Fruit fly (Drosophila melanogaster) S2 (cell line): Measurements from ENCODE around the gene Qtzl.

ENCODE experiments used
- CG8478 ChIP-seq: fragments of >200 bp; optimal IDR thresholded peaks from 2 replicates; lab custom pipeline; 2018
- CTCF ChIP-seq, 2 experiments: fragments of >200 bp; optimal IDR thresholded peaks; 2 replicates each; lab custom pipeline; 2018

DNA sequence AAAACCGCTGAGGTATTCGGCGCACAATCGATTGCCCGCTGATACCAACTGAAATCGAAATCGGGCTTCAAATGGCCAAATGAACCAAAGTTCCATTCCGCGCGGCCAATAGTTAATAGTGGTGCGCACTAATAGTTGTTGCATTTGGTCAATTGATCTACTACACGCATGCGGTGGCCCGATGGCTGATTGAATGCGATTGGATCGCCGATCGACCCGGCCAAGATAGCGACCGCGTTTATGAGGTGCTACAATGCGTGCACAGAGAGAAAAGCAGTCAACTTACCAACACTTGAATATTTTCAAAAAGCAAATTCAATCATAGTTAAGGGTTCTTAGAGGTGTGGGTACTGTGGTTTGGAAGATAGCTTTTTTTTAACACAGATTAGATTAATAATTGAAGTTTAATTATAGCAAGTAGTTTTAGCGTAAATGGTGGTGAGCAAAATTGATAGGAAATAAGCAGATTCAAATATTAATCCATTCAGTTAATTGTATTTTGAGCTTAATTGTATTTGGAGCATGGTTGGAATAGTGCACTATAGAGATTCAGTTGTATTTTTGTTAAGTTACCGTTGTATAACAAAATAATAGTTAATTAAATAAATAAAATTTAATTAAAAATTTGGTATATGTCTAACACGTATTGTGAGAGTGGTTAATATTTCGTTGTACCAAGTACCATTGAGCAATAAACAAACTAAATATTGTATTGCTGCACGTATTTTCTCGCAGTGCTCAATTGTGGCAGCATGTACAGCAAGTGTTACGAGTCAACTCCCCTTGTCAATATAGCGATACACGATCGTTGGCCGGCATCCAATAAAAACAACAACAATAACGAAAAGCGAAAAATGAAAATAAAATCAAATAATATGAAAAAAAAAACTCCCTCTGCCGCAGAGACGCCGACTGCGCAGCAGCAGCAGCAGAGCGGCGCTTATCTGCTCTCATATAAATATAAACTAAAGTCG, 31.2 kb downstream of the Qtzl start:
- TF ChIP-seq CTCF (optimal IDR thresholded peaks at IDR 0.05; lab: Kevin White, UChicago) (no peak), CG8478 (lab: Kevin White, UChicago) (no peak)
